Worm (Caenorhabditis elegans) whole organism, dauer: ENCODE data around the gene C47G2.3.

ENCODE experiments used
- unc-62 ChIP-seq: sonication (generic microtip); optimal IDR thresholded peaks from 2 replicates; lab custom pipeline; 2017; ENCODE audit warnings: missing biosample characterization, missing genetic modification reagents, missing genetic modification characterization

C47G2.3 gene

DNA sequence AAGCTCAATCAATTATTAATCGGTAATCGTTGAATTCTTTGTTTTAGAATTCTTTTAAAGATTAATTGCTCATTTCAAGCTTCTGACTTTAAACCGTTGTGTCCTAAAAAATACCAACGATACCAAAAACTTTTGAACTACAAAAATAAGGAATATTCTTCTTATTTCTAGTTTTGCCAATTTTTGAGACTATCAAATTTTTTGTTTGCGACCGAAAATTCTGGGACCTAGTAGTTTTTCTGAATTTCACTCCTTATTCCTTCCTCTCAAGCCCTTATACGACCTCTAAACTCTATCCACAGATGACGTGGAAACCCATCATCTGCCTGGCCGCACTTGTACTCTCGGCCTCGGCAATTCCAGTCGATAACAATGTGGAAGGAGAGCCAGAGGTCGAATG is 21.1 kb downstream of the C47G2.3 start, which contains the start of gene cut-1:
Gene cut-1, plus strand, starts transcription at position 301 of the 400 bp plus-strand sequence.
- TF ChIP-seq unc-62 (GFP tag; lab: Kevin White, UChicago): no peak

DNA sequence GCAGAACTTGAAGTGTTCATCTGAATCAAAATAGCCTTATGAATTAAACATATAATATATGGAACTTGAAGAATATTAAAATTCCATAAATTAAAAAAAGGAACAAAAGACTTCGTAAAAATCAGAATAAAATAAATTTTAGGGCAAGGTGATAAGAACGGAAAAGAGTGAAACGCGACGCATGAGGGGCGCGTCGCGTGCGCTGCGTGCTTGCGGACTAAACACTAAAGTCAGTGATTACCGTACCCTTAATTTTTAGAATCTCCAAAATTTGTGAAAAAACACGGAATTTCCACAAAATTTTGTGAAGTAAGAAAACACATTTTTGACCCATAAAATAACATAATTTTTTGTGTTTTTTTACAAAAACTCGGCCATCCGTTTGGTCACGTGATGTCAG is 28.8 kb downstream of the C47G2.3 start, which contains the start of gene T05B9.1:
Gene T05B9.1, minus strand, starts transcription at position 20 of the 400 bp plus-strand sequence.
- TF ChIP-seq unc-62 (GFP tag; lab: Kevin White, UChicago): no peak

DNA sequence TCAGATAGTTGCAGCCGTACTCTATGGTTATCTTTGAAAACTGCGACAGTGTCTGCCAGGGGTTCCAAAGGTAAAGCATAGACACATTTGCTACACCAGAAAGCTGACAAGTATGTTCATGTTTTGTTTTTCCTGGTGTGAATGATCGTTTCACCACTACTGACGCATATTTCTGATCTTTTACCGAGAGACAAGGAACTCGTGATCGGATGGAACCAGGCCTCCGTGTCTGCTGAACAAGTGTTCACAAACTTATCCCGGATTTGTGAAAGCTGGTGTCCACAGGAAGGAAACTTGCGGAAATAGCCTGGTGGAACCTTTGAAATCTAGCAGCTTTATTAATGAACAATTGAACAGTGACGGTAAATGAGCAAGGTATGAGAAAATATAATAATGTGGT is 30.2 kb downstream of the C47G2.3 start:
- TF ChIP-seq unc-62 (GFP tag; lab: Kevin White, UChicago): no peak

DNA sequence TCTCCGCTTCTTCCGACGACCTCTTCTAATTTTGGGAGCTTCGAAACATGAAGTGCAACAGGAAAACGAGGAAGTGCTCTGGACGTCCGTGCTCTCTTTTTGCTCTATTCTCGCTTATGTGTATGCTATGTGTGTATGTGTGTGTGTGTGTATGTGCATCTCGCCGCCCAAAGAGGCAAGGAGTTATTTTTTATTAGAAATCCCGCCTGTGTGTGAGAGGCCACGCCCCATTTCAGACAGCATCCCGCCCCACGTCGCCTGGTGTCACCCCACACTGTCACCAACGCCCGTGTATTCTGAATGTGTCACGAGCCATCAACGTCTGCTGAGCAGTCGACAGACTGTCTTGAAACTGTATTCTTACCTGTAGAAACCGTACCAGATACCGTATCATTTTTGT is 34.4 kb downstream of the C47G2.3 start, which contains the start of gene T05B9.2:
Gene T05B9.2, plus strand, starts transcription at position 301 of the 400 bp plus-strand sequence.
- no peak for TF ChIP-seq unc-62 (GFP tag; lab: Kevin White, UChicago)

DNA sequence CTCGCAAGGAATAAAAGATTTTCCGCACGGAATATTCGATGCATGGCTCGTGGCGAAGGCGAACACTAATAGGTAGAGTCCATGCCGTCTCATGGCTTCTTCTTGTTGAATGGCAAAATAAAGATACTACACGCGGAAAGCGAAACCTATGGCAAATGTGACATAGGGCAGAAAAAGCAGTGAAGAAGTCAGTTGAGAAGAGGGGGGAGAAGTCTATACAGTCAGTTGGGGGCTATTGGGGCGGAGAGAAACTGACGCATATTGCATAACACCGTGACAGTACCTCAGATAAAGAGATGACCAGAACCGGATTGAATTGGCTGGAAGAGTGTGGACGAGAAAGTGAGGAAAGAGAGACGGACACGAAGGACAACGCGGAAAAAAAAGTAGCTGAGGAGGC is 42.5 kb downstream of the C47G2.3 start, which contains the start of gene T06D8.10:
Gene T06D8.10, minus strand, starts transcription at position 101 of the 400 bp plus-strand sequence.
- no peak for TF ChIP-seq unc-62 (GFP tag; lab: Kevin White, UChicago)

DNA sequence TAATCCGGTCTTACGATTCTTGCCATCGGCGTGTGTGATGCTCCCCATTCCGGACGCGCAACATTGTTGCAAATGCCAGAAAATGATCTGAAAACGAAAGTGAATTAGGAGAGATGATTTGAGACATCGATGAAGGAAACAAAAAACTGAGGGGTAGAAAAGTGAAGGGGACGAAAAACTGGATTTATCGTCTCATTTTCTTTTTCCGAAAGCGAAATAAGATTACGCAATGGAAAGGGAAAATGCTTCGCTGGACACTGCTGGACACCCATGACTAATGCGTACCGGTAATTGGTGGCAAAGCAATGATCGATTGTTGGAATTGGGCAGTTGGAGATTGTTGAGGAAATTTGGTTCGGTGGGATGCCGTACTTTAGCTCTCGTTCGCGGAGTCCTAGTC is 43.5 kb downstream of the C47G2.3 start:
- TF ChIP-seq unc-62 (GFP tag; lab: Kevin White, UChicago): no peak

DNA sequence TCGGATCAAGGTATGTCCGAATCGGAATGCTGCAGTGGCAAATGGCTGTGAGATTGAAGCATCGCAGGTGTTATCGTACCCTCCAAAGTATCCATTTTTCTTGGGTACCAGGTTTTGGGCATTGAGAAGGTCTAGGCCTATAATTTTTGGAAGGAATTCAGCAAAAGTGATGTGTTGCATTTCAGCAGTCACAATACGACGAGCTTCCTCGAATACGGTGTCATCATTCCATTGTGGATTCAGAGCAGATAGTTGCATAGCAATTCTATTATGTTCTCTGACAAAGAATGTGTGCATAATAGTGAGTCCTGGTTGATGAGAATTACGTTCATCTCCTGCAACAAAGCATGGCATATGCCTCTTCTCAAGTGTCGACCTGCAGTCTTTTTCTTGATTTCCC is 47.0 kb downstream of the C47G2.3 start:
- TF ChIP-seq unc-62 (GFP tag; lab: Kevin White, UChicago): no peak

DNA sequence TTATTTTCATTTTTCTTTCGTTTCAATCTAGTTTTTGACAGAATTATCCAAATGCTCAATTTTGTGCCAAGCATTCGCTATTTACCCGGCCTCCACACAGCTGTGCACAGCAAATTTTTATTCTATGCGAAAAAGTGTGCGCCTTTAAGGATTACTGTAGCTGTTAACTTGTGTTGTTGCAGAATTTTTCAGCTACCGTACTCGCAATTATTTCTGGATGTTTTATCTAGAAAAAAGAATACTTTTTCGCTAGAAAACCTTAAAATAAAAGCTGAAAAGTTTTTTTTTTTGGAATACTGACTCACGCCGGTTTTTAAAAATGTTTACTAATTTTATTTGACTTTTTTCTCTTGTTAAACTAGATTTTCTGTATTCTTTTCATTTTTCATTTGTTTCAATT is 48.5 kb downstream of the C47G2.3 start:
- no peak for TF ChIP-seq unc-62 (GFP tag; lab: Kevin White, UChicago)

DNA sequence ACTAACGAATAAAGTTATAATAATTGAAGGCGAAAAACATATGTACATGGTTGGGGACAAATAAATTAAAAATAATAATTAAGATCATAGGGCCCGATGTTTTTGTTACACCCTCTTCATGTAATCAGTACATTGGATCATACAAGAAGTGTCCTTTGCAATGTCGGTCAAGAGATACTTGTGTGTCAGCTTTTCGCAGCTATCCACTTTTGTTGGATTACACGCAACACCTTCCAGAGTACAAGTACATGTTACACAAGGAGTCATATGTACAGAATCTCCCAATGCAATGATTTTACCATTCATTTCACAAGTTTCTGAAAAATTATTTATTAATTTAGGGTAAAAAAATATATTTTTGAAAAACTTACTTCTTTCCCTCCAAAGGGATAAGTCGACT is 49.0 kb downstream of the C47G2.3 start:
- TF ChIP-seq unc-62 (GFP tag; lab: Kevin White, UChicago): no peak

DNA sequence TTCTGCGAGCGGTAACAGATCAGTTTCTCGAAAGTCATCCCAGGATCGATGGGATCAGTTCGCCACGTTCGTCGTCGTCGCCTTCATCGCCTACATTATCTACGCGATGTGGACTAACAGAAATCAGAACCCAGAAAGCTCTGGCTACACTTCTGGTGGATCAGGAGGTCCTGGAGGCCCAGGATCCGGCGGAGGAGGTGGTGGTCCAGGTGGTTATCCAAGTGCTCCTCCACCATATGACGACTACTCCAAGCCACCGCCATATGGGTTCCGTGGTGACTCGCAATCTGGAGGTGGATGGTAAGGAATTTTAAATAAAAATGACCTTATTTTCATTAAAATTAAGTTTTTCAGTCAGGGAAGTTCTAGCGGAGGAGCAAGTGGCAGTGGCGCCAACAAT is 49.7 kb downstream of the C47G2.3 start:
- TF ChIP-seq unc-62 (GFP tag; lab: Kevin White, UChicago): no peak

DNA sequence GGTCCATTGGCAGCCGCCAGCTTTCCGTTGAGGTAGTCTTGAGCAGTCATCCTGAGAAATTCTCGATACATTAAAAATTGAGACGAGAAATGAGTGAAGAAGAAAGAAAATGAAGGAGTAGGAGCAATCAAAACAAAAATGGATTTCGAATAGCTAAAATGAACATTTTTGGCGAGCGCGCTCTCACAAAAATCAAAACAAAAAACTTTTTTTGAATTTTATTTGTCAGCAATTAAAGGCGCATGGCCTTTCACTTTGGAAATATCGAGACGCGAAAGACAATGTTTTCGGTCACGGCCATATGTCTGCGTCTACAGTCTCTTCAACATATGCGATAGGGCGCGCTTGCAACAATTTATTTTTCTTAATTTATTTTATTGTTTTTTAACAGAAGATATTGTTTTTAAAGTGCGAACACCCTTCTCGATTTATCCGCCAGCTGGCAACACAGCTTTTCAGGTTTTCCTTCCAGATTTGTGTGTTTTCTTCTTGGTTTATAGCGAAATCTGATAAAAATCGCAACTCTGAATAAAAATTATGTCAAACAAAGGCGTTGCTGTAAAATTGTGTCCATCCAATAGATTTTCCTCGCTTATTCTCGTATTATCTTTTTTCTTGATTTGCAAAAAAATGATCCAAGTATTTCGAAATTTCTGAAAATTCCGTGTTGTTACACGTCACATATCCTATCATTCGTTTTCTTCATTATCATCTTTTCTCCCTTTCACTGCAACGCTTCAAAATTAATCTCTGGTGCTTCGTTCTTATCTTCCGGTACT is 50.9 kb downstream of the C47G2.3 start, which contains the start of the genes rpn-9 and T06D8.9:
Gene rpn-9, minus strand, starts transcription at position 51 of the 779 bp plus-strand sequence.
Gene T06D8.9, plus strand, starts transcription at position 729 of the 779 bp plus-strand sequence.
- no peak for TF ChIP-seq unc-62 (GFP tag; lab: Kevin White, UChicago)
